Worm (Caenorhabditis elegans): Measurements from ENCODE around the gene clec-179.

clec-179 gene

ce11 chrIV:7184597-7184996 is at the start of gene clec-179:
Gene clec-179, minus strand, starts transcription at chrIV:7184697.
- TF ChIP-seq tbx-2 (tag; optimal IDR thresholded peaks at IDR 0.05) (no peak), ceh-18 (tag; optimal IDR thresholded peaks at IDR 0.05) (no peak), ets-4 (tag; optimal IDR thresholded peaks at IDR 0.05) (no peak), ceh-2 (tag; optimal IDR thresholded peaks at IDR 0.05) (no peak), unc-42 (tag; optimal IDR thresholded peaks at IDR 0.05) (no peak), ceh-34 (tag; optimal IDR thresholded peaks at IDR 0.05) (no peak), pax-1 (tag; optimal IDR thresholded peaks at IDR 0.05) (no peak), hlh-13 (GFP tag; optimal IDR thresholded peaks at IDR 0.05) (no peak), che-1 (tag; optimal IDR thresholded peaks at IDR 0.05) (no peak), ceh-24 (tag; optimal IDR thresholded peaks at IDR 0.05) (no peak), hlh-15 (tag; optimal IDR thresholded peaks at IDR 0.05) (no peak), lin-11 (tag; optimal IDR thresholded peaks at IDR 0.05) (no peak), T23F11.4 (GFP tag; optimal IDR thresholded peaks at IDR 0.05) (no peak), sox-4 (tag; optimal IDR thresholded peaks at IDR 0.05) (no peak), Y22D7AL.16 (tag; optimal IDR thresholded peaks at IDR 0.05) (no peak)

ce11 chrIV:7233566-7234014 is 49.1 kb upstream of the clec-179 start:
- TF ChIP-seq ceh-48 (tag; optimal IDR thresholded peaks at IDR 0.05) (no peak), ama-1 (optimal IDR thresholded peaks at IDR 0.05) (no peak), pax-1 (tag; optimal IDR thresholded peaks at IDR 0.05) (no peak), sox-2 (GFP tag; IDR thresholded peaks at IDR 0.05) (no peak), hlh-13 (GFP tag; optimal IDR thresholded peaks at IDR 0.05) (no peak)

ce11 chrIV:7230935-7231334 is 46.4 kb upstream of the clec-179 start, which contains the start of gene D2024.4:
Gene D2024.4, plus strand, starts transcription at chrIV:7231235.
- TF ChIP-seq ceh-45 (GFP tag; IDR thresholded peaks at IDR 0.05) (no peak), ceh-6 (GFP tag; optimal IDR thresholded peaks at IDR 0.05) (no peak), K02D7.2 (tag; optimal IDR thresholded peaks at IDR 0.05) (no peak), ttx-3 (tag; optimal IDR thresholded peaks at IDR 0.05) (no peak), pqm-1 (tag; optimal IDR thresholded peaks at IDR 0.05) (no peak), dve-1 (tag; optimal IDR thresholded peaks at IDR 0.05) (no peak), ceh-48 (tag; optimal IDR thresholded peaks at IDR 0.05) (no peak), hlh-8 (tag; optimal IDR thresholded peaks at IDR 0.05) (no peak), C38D4.7 (GFP tag; optimal IDR thresholded peaks at IDR 0.05) (no peak), F13H6.1 (tag; optimal IDR thresholded peaks at IDR 0.05) (no peak), ceh-31 (tag; optimal IDR thresholded peaks at IDR 0.05) (no peak), unc-86 (tag; optimal IDR thresholded peaks at IDR 0.05) (no peak), syd-9 (tag; optimal IDR thresholded peaks at IDR 0.05) (no peak), fkh-10 (GFP tag; optimal IDR thresholded peaks at IDR 0.05) (no peak), elt-4 (tag; optimal IDR thresholded peaks at IDR 0.05) (no peak), hlh-15 (tag; optimal IDR thresholded peaks at IDR 0.05) (no peak)

ce11 chrIV:7230198-7230597 is 45.7 kb upstream of the clec-179 start, which contains the start of gene cap-1:
Gene cap-1, minus strand, starts transcription at chrIV:7230223.
- peak; percentile 54 for TF ChIP-seq ets-4 (tag; optimal IDR thresholded peaks at IDR 0.05)
- peak; percentile 21 for TF ChIP-seq ceh-18 (tag; optimal IDR thresholded peaks at IDR 0.05)
- TF ChIP-seq elt-2 (tag; optimal IDR thresholded peaks at IDR 0.05): peak; percentile 43
- TF ChIP-seq C08G9.2 (tag; optimal IDR thresholded peaks at IDR 0.05): peak; percentile 40
- TF ChIP-seq ceh-31 (tag; optimal IDR thresholded peaks at IDR 0.05): peak; percentile 90
- TF ChIP-seq ceh-19 (GFP tag; optimal IDR thresholded peaks at IDR 0.05): no peak
- peak; percentile 46 for TF ChIP-seq ceh-2 (tag; optimal IDR thresholded peaks at IDR 0.05)
- no peak for TF ChIP-seq gmeb-2 (tag; optimal IDR thresholded peaks at IDR 0.05)
- TF ChIP-seq fax-1 (tag; optimal IDR thresholded peaks at IDR 0.05): peak; percentile 63
- peak; percentile 95 for TF ChIP-seq ceh-48 (tag; optimal IDR thresholded peaks at IDR 0.05)
- no peak for TF ChIP-seq npax-4 (tag; optimal IDR thresholded peaks at IDR 0.05)
- TF ChIP-seq unc-86 (tag; optimal IDR thresholded peaks at IDR 0.05): peak; percentile 3
- peak; percentile 62 for TF ChIP-seq ceh-14 (tag; optimal IDR thresholded peaks at IDR 0.05)
- TF ChIP-seq T23F11.4 (GFP tag; optimal IDR thresholded peaks at IDR 0.05): no peak
- TF ChIP-seq ahr-1 (tag; optimal IDR thresholded peaks at IDR 0.05): no peak
- no peak for TF ChIP-seq unc-55 (GFP tag; optimal IDR thresholded peaks at IDR 0.05)
- peak; percentile 2 for TF ChIP-seq pqm-1 (tag; optimal IDR thresholded peaks at IDR 0.05)
- TF ChIP-seq che-1 (tag; optimal IDR thresholded peaks at IDR 0.05): no peak
- peak; percentile 61 for TF ChIP-seq ceh-34 (tag; optimal IDR thresholded peaks at IDR 0.05)
- TF ChIP-seq pax-1 (tag; optimal IDR thresholded peaks at IDR 0.05): no peak
- no peak for TF ChIP-seq pat-9 (tag; optimal IDR thresholded peaks at IDR 0.05)
- no peak for TF ChIP-seq unc-3 (GFP tag; conservative IDR thresholded peaks at IDR 0.05)
- peak; percentile 37 for TF ChIP-seq unc-3 (tag; optimal IDR thresholded peaks at IDR 0.05)
- TF ChIP-seq hlh-8 (tag; optimal IDR thresholded peaks at IDR 0.05): peak; percentile 39
- no peak for TF ChIP-seq syd-9 (tag; optimal IDR thresholded peaks at IDR 0.05)
- TF ChIP-seq unc-42 (tag; optimal IDR thresholded peaks at IDR 0.05): peak; percentile 37
- TF ChIP-seq zip-5 (tag; optimal IDR thresholded peaks at IDR 0.05): peak; percentile 32
- TF ChIP-seq ceh-24 (tag; optimal IDR thresholded peaks at IDR 0.05): no peak
- peak; percentile 47 for TF ChIP-seq rnt-1 (tag; optimal IDR thresholded peaks at IDR 0.05)
- peak; percentile 79 for TF ChIP-seq tbx-2 (tag; optimal IDR thresholded peaks at IDR 0.05)
